Worm (Caenorhabditis elegans) whole organism, young adult: ENCODE results near the gene npax-4.

Source experiments
- C06A6.2 ChIP-seq: fragments of 200-800 bp; sonication (Bioruptor generic); conservative IDR thresholded peaks from 2 replicates; pipeline ENCODE4 v1.3.6; 2022; ENCODE audit warnings: missing genetic modification characterization, missing compliant biosample characterization
- C17E4.6 ChIP-seq: fragments of 200-800 bp; sonication (Bioruptor generic); IDR thresholded peaks from 2 replicates; pipeline ENCODE4 v1.3.6; 2022; ENCODE audit warnings: missing genetic modification reagents, missing genetic modification characterization, missing compliant biosample characterization
- D2030.7 ChIP-seq: fragments of 200-800 bp; sonication (Bioruptor generic); IDR thresholded peaks from 2 replicates; pipeline ENCODE4 v1.3.6; 2022; ENCODE audit warnings: missing genetic modification reagents, missing genetic modification characterization, missing compliant biosample characterization
- F33H1.4 ChIP-seq: fragments of 200-800 bp; sonication (Bioruptor generic); IDR thresholded peaks from 2 replicates; pipeline ENCODE4 v1.3.6; 2022; ENCODE audit warnings: missing genetic modification reagents, missing genetic modification characterization, missing compliant biosample characterization
- F37B4.10 ChIP-seq: fragments of 200-800 bp; sonication (Bioruptor generic); IDR thresholded peaks from 2 replicates; pipeline ENCODE4 v1.3.6; 2022; ENCODE audit warnings: missing genetic modification characterization, missing compliant biosample characterization
- F52B5.7 ChIP-seq: sonication (generic microtip); optimal IDR thresholded peaks from 2 replicates; lab custom pipeline; 2016; ENCODE audit warnings: mild to moderate bottlenecking, missing genetic modification characterization, missing compliant biosample characterization
- K11D2.4 ChIP-seq: fragments of 200-800 bp; sonication (Bioruptor generic); IDR thresholded peaks from 2 replicates; pipeline ENCODE4 v1.3.6; 2022; ENCODE audit warnings: missing genetic modification reagents, missing genetic modification characterization, missing compliant biosample characterization
- T07F8.4 ChIP-seq: sonication (generic microtip); optimal IDR thresholded peaks from 2 replicates; lab custom pipeline; 2016; ENCODE audit warnings: mild to moderate bottlenecking, missing genetic modification characterization, moderate library complexity, missing compliant biosample characterization
- Y79H2A.3 ChIP-seq: fragments of 200-800 bp; sonication (Bioruptor generic); conservative IDR thresholded peaks from 2 replicates; pipeline ENCODE4 v1.3.6; 2022; ENCODE audit warnings: missing genetic modification reagents, missing genetic modification characterization, missing compliant biosample characterization
- ZK185.1 ChIP-seq: sonication (generic microtip); optimal IDR thresholded peaks from 2 replicates; lab custom pipeline; 2016; ENCODE audit warnings: mild to moderate bottlenecking, missing genetic modification characterization, missing compliant biosample characterization; ENCODE audit not compliant: poor library complexity, severe bottlenecking
- akir-1 ChIP-seq: fragments of 200-800 bp; sonication (Bioruptor generic); optimal IDR thresholded peaks from 2 replicates; lab custom pipeline; 2018; ENCODE audit warnings: mild to moderate bottlenecking, missing genetic modification characterization, moderate library complexity, missing compliant biosample characterization
- ama-1 ChIP-seq, 3 experiments: fragments of 150-350 bp in 1 of 3; sonication (generic microtip) in 2 of 3; optimal IDR thresholded peaks; 2 replicates each; lab custom pipeline; 2014 to 2018; ENCODE audit warnings: missing biosample characterization in 2 of 3, missing genetic modification characterization in 2 of 3, missing genetic modification reagents in 2 of 3
- aptf-3 ChIP-seq: fragments of 200-800 bp; sonication (Bioruptor generic); IDR thresholded peaks from 2 replicates; pipeline ENCODE4 v1.3.6; 2022; ENCODE audit warnings: missing genetic modification characterization, missing compliant biosample characterization
- cebp-1 ChIP-seq, 2 experiments: fragments of 200-800 bp in 1 of 2; sonication (Bioruptor generic) in 1 of 2; sonication (generic microtip) in 1 of 2; IDR thresholded peaks in 1 of 2; optimal IDR thresholded peaks in 1 of 2; 2 replicates each; pipeline versions ENCODE4 v1.3.6 to Lab custom; 2017 to 2022; ENCODE audit warnings: missing compliant biosample characterization in 2 of 2, missing genetic modification characterization in 2 of 2, mild to moderate bottlenecking in 1 of 2, missing genetic modification reagents in 1 of 2, moderate library complexity in 1 of 2
- cebp-2 ChIP-seq: fragments of 200-800 bp; sonication (Bioruptor generic); IDR thresholded peaks from 2 replicates; pipeline ENCODE4 v1.3.6; 2022; ENCODE audit warnings: missing genetic modification characterization, missing compliant biosample characterization
- ceh-100 ChIP-seq: fragments of 200-800 bp; sonication (Bioruptor generic); IDR thresholded peaks from 2 replicates; pipeline ENCODE4 v1.3.6; 2022; ENCODE audit warnings: missing genetic modification reagents, missing genetic modification characterization, missing compliant biosample characterization
- ceh-91 ChIP-seq: fragments of 200-800 bp; sonication (Bioruptor generic); IDR thresholded peaks from 2 replicates; pipeline ENCODE4 v1.3.6; 2022; ENCODE audit warnings: missing genetic modification reagents, missing genetic modification characterization, missing compliant biosample characterization
- die-1 ChIP-seq: sonication (generic microtip); optimal IDR thresholded peaks from 2 replicates; lab custom pipeline; 2016; ENCODE audit warnings: missing genotype, mild to moderate bottlenecking, missing genetic modification characterization, missing compliant biosample characterization
- dpl-1 ChIP-seq: fragments of 150-350 bp; optimal IDR thresholded peaks from 2 replicates; lab custom pipeline; 2014; ENCODE audit warnings: missing biosample characterization, missing genetic modification reagents, missing genetic modification characterization
- efl-1 ChIP-seq: fragments of 150-350 bp; optimal IDR thresholded peaks from 2 replicates; lab custom pipeline; 2014; ENCODE audit warnings: missing biosample characterization, missing genetic modification reagents, missing genetic modification characterization
- egl-44 ChIP-seq: fragments of 200-800 bp; sonication (Bioruptor generic); IDR thresholded peaks from 2 replicates; pipeline ENCODE4 v1.3.6; 2022; ENCODE audit warnings: missing genetic modification reagents, missing genetic modification characterization, missing compliant biosample characterization
- gei-17 ChIP-seq: fragments of 200-800 bp; sonication (Bioruptor generic); optimal IDR thresholded peaks from 2 replicates; lab custom pipeline; 2018; ENCODE audit warnings: mild to moderate bottlenecking, missing genetic modification characterization, missing compliant biosample characterization
- him-1 ChIP-seq: sonication (generic microtip); optimal IDR thresholded peaks from 2 replicates; lab custom pipeline; 2016; ENCODE audit warnings: missing genotype, missing genetic modification reagents, missing genetic modification characterization, missing compliant biosample characterization
- hlh-12 ChIP-seq: sonication (generic microtip); optimal IDR thresholded peaks from 2 replicates; lab custom pipeline; 2016; ENCODE audit warnings: missing genetic modification characterization, missing compliant biosample characterization
- hrde-1 ChIP-seq: sonication (generic microtip); optimal IDR thresholded peaks from 2 replicates; lab custom pipeline; 2016; ENCODE audit warnings: missing genetic modification characterization, mild to moderate bottlenecking, missing compliant biosample characterization, moderate library complexity, missing genotype, missing genetic modification reagents, borderline replicate concordance
- lin-26 ChIP-seq: fragments of 200-800 bp; sonication (Bioruptor generic); IDR thresholded peaks from 2 replicates; pipeline ENCODE4 v1.3.6; 2022; ENCODE audit warnings: missing genetic modification reagents, missing genetic modification characterization, missing compliant biosample characterization
- lin-40 ChIP-seq: sonication (generic microtip); optimal IDR thresholded peaks from 2 replicates; lab custom pipeline; 2016; ENCODE audit warnings: missing genetic modification characterization, mild to moderate bottlenecking, missing compliant biosample characterization, missing genotype, missing genetic modification reagents
- lin-54 ChIP-seq: fragments of 200-800 bp; sonication (Bioruptor generic); optimal IDR thresholded peaks from 2 replicates; lab custom pipeline; 2018; ENCODE audit warnings: mild to moderate bottlenecking, missing genetic modification characterization, missing compliant biosample characterization
- lsl-1 ChIP-seq: fragments of 200-800 bp; sonication (Bioruptor generic); optimal IDR thresholded peaks from 2 replicates; lab custom pipeline; 2018; ENCODE audit warnings: mild to moderate bottlenecking, missing genetic modification characterization, moderate library complexity, missing compliant biosample characterization
- madf-3 ChIP-seq: fragments of 200-800 bp; sonication (Bioruptor generic); IDR thresholded peaks from 2 replicates; pipeline ENCODE4 v1.3.6; 2022; ENCODE audit warnings: missing genetic modification reagents, missing genetic modification characterization, missing compliant biosample characterization
- madf-8 ChIP-seq: fragments of 200-800 bp; sonication (Bioruptor generic); conservative IDR thresholded peaks from 2 replicates; pipeline ENCODE4 v1.3.6; 2022; ENCODE audit warnings: missing genetic modification reagents, missing genetic modification characterization, missing compliant biosample characterization
- mcd-1 ChIP-seq: fragments of 200-800 bp; sonication (Bioruptor generic); IDR thresholded peaks from 2 replicates; pipeline ENCODE4 v1.3.6; 2022; ENCODE audit warnings: missing genetic modification reagents, missing genetic modification characterization, missing compliant biosample characterization
- nfya-1 ChIP-seq: sonication (generic microtip); optimal IDR thresholded peaks from 2 replicates; lab custom pipeline; 2017; ENCODE audit warnings: antibody characterized with exemption, missing compliant biosample characterization, missing genetic modification characterization, borderline replicate concordance; ENCODE audit not compliant: insufficient read depth
- nfyb-1 ChIP-seq: fragments of 200-800 bp; sonication (Bioruptor generic); IDR thresholded peaks from 2 replicates; pipeline ENCODE4 v1.3.6; 2022; ENCODE audit warnings: missing genetic modification reagents, missing genetic modification characterization, missing compliant biosample characterization
- pbrm-1 ChIP-seq: fragments of 200-800 bp; sonication (Bioruptor generic); IDR thresholded peaks from 2 replicates; pipeline ENCODE4 v1.3.6; 2022; ENCODE audit warnings: missing genetic modification reagents, missing genetic modification characterization, missing compliant biosample characterization
- rcor-1 ChIP-seq: fragments of 200-800 bp; sonication (Bioruptor generic); IDR thresholded peaks from 2 replicates; pipeline ENCODE4 v1.3.6; 2022; ENCODE audit warnings: missing genetic modification reagents, missing genetic modification characterization, missing compliant biosample characterization
- rec-8 ChIP-seq, 2 experiments: sonication (generic microtip); optimal IDR thresholded peaks; 2 replicates each; lab custom pipeline; 2016; ENCODE audit warnings: mild to moderate bottlenecking in 2 of 2, missing genetic modification characterization in 2 of 2, missing genetic modification reagents in 2 of 2, missing genotype in 2 of 2, missing biosample characterization in 1 of 2, missing compliant biosample characterization in 1 of 2, moderate library complexity in 1 of 2
- repo-1 ChIP-seq: sonication (generic microtip); optimal IDR thresholded peaks from 2 replicates; lab custom pipeline; 2017; ENCODE audit warnings: mild to moderate bottlenecking, missing genetic modification characterization, missing compliant biosample characterization
- snpc-1.3 ChIP-seq: sonication (generic microtip); optimal IDR thresholded peaks from 2 replicates; lab custom pipeline; 2017; ENCODE audit warnings: missing genetic modification characterization, mild to moderate bottlenecking, missing compliant biosample characterization, antibody characterized with exemption, moderate library complexity, missing genotype, missing genetic modification reagents; ENCODE audit not compliant: insufficient read depth
- snpc-3.4 ChIP-seq: sonication (generic microtip); optimal IDR thresholded peaks from 2 replicates; lab custom pipeline; 2017; ENCODE audit warnings: missing genetic modification characterization, mild to moderate bottlenecking, missing compliant biosample characterization, antibody characterized with exemption, moderate library complexity, missing genotype, missing genetic modification reagents
- snpc-4 ChIP-seq, 5 experiments: fragments of 150-350 bp in 1 of 5; sonication (generic microtip) in 4 of 5; optimal IDR thresholded peaks; 2 replicates each; lab custom pipeline; 2014 to 2018; ENCODE audit warnings: missing genetic modification characterization in 5 of 5, missing biosample characterization in 3 of 5, antibody characterized with exemption in 2 of 5, mild to moderate bottlenecking in 2 of 5, missing compliant biosample characterization in 2 of 5, missing genotype in 2 of 5, moderate library complexity in 2 of 5, missing genetic modification reagents in 1 of 5
- tbp1 ChIP-seq: fragments of 200-800 bp; sonication (Bioruptor generic); optimal IDR thresholded peaks from 2 replicates; lab custom pipeline; 2018; ENCODE audit warnings: mild to moderate bottlenecking, missing genetic modification characterization, missing compliant biosample characterization
- xnd-1 ChIP-seq: sonication (generic microtip); optimal IDR thresholded peaks from 2 replicates; lab custom pipeline; 2016; ENCODE audit warnings: missing genotype, missing genetic modification reagents, missing genetic modification characterization, missing compliant biosample characterization
- zfh-2 ChIP-seq: fragments of 200-800 bp; sonication (Bioruptor generic); conservative IDR thresholded peaks from 2 replicates; pipeline ENCODE4 v1.3.6; 2022; ENCODE audit warnings: missing genetic modification reagents, missing genetic modification characterization, missing compliant biosample characterization
- zim-3 ChIP-seq: sonication (generic microtip); optimal IDR thresholded peaks from 2 replicates; lab custom pipeline; 2017; ENCODE audit warnings: mild to moderate bottlenecking, missing genetic modification characterization, moderate library complexity, missing compliant biosample characterization

Gene npax-4

ce11 chrIV:8888525-8889026 lies 8.9 kb upstream of the npax-4 start, which contains the start of gene oma-1 (continued):
- TF ChIP-seq snpc-3.4 (peak; percentile 82), pbrm-1 (no peak; the same call in 1 of the 2 replicates), T07F8.4 (tag; lab: Kevin White, UChicago) (no peak), K11D2.4 (GFP tag; lab: Robert Waterston, UW) (no peak), mcd-1 (no peak), F52B5.7 (tag; lab: Kevin White, UChicago) (no peak), zfh-2 (GFP tag; lab: Robert Waterston, UW) (no peak), ceh-100 (GFP tag; lab: Robert Waterston, UW) (0 out of 2 replicates have a peak, but pooled peaks have one; percentile 13), rec-8 (tag; optimal IDR thresholded peaks at IDR 0.05; lab: Kevin White, UChicago) (no peak), lin-54 (no peak), cebp-2 (GFP tag; lab: Robert Waterston, UW) (no peak), C17E4.6 (GFP tag; lab: Robert Waterston, UW) (0 out of 2 replicates have a peak, but pooled peaks have one; percentile 14), rcor-1 (GFP tag; lab: Robert Waterston, UW) (peak; percentile 65; the same call in 1 of the 2 replicates), him-1 (tag; lab: Kevin White, UChicago) (no peak), madf-8 (GFP tag; lab: Robert Waterston, UW) (peak; percentile 98), egl-44 (GFP tag; lab: Robert Waterston, UW) (no peak), tbp1 (GFP tag; lab: Kevin White, UChicago) (no peak), zim-3 (tag; lab: Kevin White, UChicago) (no peak), ZK185.1 (tag; lab: Kevin White, UChicago) (no peak), ceh-91 (GFP tag; lab: Robert Waterston, UW) (peak; percentile 91), snpc-4 (GFP tag; optimal IDR thresholded peaks at IDR 0.05; lab: Kevin White, UChicago) (no peak), snpc-4 (tag; optimal IDR thresholded peaks at IDR 0.05; lab: Kevin White, UChicago) (peak in 2 of 4 experiments; percentile 10 to 36), die-1 (no peak), madf-3 (GFP tag; lab: Robert Waterston, UW) (no peak; the same call in 1 of the 2 replicates), dpl-1 (GFP tag; lab: Kevin White, UChicago) (peak; percentile 83), akir-1 (GFP tag; lab: Kevin White, UChicago) (no peak), efl-1 (GFP tag; lab: Kevin White, UChicago) (peak; percentile 95), Y79H2A.3 (GFP tag; lab: Robert Waterston, UW) (no peak), lin-26 (GFP tag; lab: Robert Waterston, UW) (no peak), C06A6.2 (no peak), xnd-1 (tag; lab: Kevin White, UChicago) (peak; percentile 95), cebp-1 (GFP tag; IDR thresholded peaks at IDR 0.05; lab: Robert Waterston, UW) (no peak), cebp-1 (tag; optimal IDR thresholded peaks at IDR 0.05; lab: Kevin White, UChicago) (no peak), aptf-3 (no peak), nfya-1 (tag; lab: Kevin White, UChicago) (no peak), repo-1 (tag; lab: Kevin White, UChicago) (no peak), hrde-1 (no peak), D2030.7 (GFP tag; lab: Robert Waterston, UW) (peak; percentile 88), snpc-1.3 (tag; lab: Kevin White, UChicago) (no peak), F33H1.4 (peak; percentile 95), gei-17 (GFP tag; lab: Kevin White, UChicago) (no peak), nfyb-1 (GFP tag; lab: Robert Waterston, UW) (no peak), lin-40 (tag; lab: Kevin White, UChicago) (no peak), hlh-12 (tag; lab: Kevin White, UChicago) (no peak), lsl-1 (GFP tag; lab: Kevin White, UChicago) (peak; percentile 99), F37B4.10 (GFP tag; lab: Robert Waterston, UW) (no peak), ama-1 (optimal IDR thresholded peaks at IDR 0.05; lab: Kevin White, UChicago) (no peak), ama-1 (GFP tag; optimal IDR thresholded peaks at IDR 0.05; lab: Kevin White, UChicago) (no peak)
